Fruit fly (Drosophila melanogaster) whole organism, adult: ENCODE results near the gene Arp2.

ENCODE experiments used
- CG11617 ChIP-seq: fragments of 200-800 bp; sonication (Bioruptor generic); optimal IDR thresholded peaks from 2 replicates; lab custom pipeline; 2017; ENCODE audit warnings: mild to moderate bottlenecking, missing biosample characterization, missing genetic modification reagents, missing genetic modification characterization
- CG14711 ChIP-seq: fragments of 200-800 bp; sonication (Bioruptor generic); optimal IDR thresholded peaks from 2 replicates; lab custom pipeline; 2018; ENCODE audit warnings: missing biosample characterization, mild to moderate bottlenecking, missing genetic modification characterization, moderate library complexity
- CG1620 ChIP-seq: fragments of 200-800 bp; sonication (Bioruptor generic); optimal IDR thresholded peaks from 2 replicates; lab custom pipeline; 2016; ENCODE audit warnings: missing biosample characterization, missing genetic modification characterization
- CG5204 ChIP-seq: fragments of 200-800 bp; sonication (Bioruptor generic); optimal IDR thresholded peaks from 2 replicates; lab custom pipeline; 2016; ENCODE audit warnings: missing biosample characterization, missing genetic modification characterization
- CG7101 ChIP-seq: fragments of 200-800 bp; sonication (Bioruptor generic); optimal IDR thresholded peaks from 2 replicates; lab custom pipeline; 2018; ENCODE audit warnings: missing biosample characterization, mild to moderate bottlenecking, missing genetic modification characterization, moderate library complexity
- Clk ChIP-seq: fragments of 200-800 bp; sonication (Bioruptor generic); optimal IDR thresholded peaks from 2 replicates; lab custom pipeline; 2017; ENCODE audit warnings: missing biosample characterization, missing genetic modification characterization
- Crg-1 ChIP-seq: fragments of 200-800 bp; sonication (Bioruptor generic); optimal IDR thresholded peaks from 2 replicates; lab custom pipeline; 2016; ENCODE audit warnings: missing biosample characterization, missing genetic modification characterization
- Hr96 ChIP-seq: fragments of 200-800 bp; sonication (Bioruptor generic); optimal IDR thresholded peaks from 2 replicates; lab custom pipeline; 2016; ENCODE audit warnings: missing biosample characterization, missing genetic modification characterization
- cic ChIP-seq: fragments of 200-800 bp; sonication (Bioruptor generic); optimal IDR thresholded peaks from 2 replicates; lab custom pipeline; 2017; ENCODE audit warnings: missing biosample characterization, mild to moderate bottlenecking, missing genetic modification characterization, moderate library complexity
- kay ChIP-seq: fragments of 200-800 bp; sonication (Bioruptor generic); peaks from one replicate; lab custom pipeline; 2016; ENCODE audit warnings: missing biosample characterization, missing genetic modification characterization, borderline replicate concordance
- pad ChIP-seq: fragments of 200-800 bp; sonication (Bioruptor generic); optimal IDR thresholded peaks from 3 replicates; lab custom pipeline; 2017; ENCODE audit warnings: missing biosample characterization, missing genetic modification characterization, mild to moderate bottlenecking, moderate library complexity, missing genetic modification reagents
- tj ChIP-seq: fragments of 200-800 bp; sonication (Bioruptor generic); optimal IDR thresholded peaks from 3 replicates; lab custom pipeline; 2017; ENCODE audit warnings: missing biosample characterization, mild to moderate bottlenecking, missing genetic modification characterization, moderate library complexity

- peak; percentile 10 for TF ChIP-seq pad
- no peak for TF ChIP-seq Crg-1 (GFP tag; lab: Kevin White, UChicago)
- TF ChIP-seq Clk (GFP tag; lab: Kevin White, UChicago): no peak
- peak; percentile 53 for TF ChIP-seq kay (GFP tag; lab: Kevin White, UChicago)
- no peak for TF ChIP-seq CG14711
- TF ChIP-seq cic (GFP tag; lab: Kevin White, UChicago): no peak
- TF ChIP-seq Hr96: no peak
- peak; percentile 44 for TF ChIP-seq CG7101 (tag; lab: Kevin White, UChicago)
- no peak for TF ChIP-seq CG11617 (GFP tag; lab: Kevin White, UChicago)
- TF ChIP-seq CG5204 (GFP tag; lab: Kevin White, UChicago): no peak
- no peak for TF ChIP-seq tj (GFP tag; lab: Kevin White, UChicago)
- TF ChIP-seq CG1620 (GFP tag; lab: Kevin White, UChicago): no peak
These were observed 12.9 kb downstream of the Arp2 start, which contains the start of gene CG9903 for dm6 chrX:16540802-16541346.
